Fruit fly (Drosophila melanogaster) whole organism, prepupa: ENCODE measurements around the gene CG31804.

Experiments used
- Blimp-1 ChIP-seq: fragments of 200-800 bp; sonication (Bioruptor generic); optimal IDR thresholded peaks from 3 replicates; lab custom pipeline; 2017; ENCODE audit warnings: missing biosample characterization, missing genetic modification characterization, mild to moderate bottlenecking, moderate library complexity, missing genetic modification reagents
- CG10631 ChIP-seq: fragments of 200-800 bp; sonication (Bioruptor generic); optimal IDR thresholded peaks from 2 replicates; lab custom pipeline; 2016; ENCODE audit warnings: missing biosample characterization, missing genetic modification characterization
- CG10669 ChIP-seq: fragments of 200-800 bp; sonication (Bioruptor generic); optimal IDR thresholded peaks from 3 replicates; lab custom pipeline; 2018; ENCODE audit warnings: missing biosample characterization, mild to moderate bottlenecking, missing genetic modification characterization, moderate library complexity
- CG11762 ChIP-seq: fragments of 200-800 bp; sonication (Bioruptor generic); optimal IDR thresholded peaks from 3 replicates; lab custom pipeline; 2016; ENCODE audit warnings: missing biosample characterization, missing genetic modification characterization; ENCODE audit not compliant: insufficient read depth
- CG11902 ChIP-seq: fragments of 200-800 bp; sonication (Bioruptor generic); optimal IDR thresholded peaks from 3 replicates; lab custom pipeline; 2016; ENCODE audit warnings: missing biosample characterization, missing genetic modification characterization
- CG15336 ChIP-seq: fragments of 200-800 bp; sonication (Bioruptor generic); IDR thresholded peaks from 2 replicates; pipeline ENCODE4 v1.3.6; 2022; ENCODE audit warnings: missing biosample characterization, missing genetic modification characterization
- CG1621 ChIP-seq: fragments of 200-800 bp; sonication (Bioruptor generic); optimal IDR thresholded peaks from 3 replicates; lab custom pipeline; 2018; ENCODE audit warnings: missing biosample characterization, mild to moderate bottlenecking, missing genetic modification characterization
- CG3032 ChIP-seq: fragments of 200-800 bp; optimal IDR thresholded peaks from 2 replicates; lab custom pipeline; 2019; ENCODE audit warnings: missing biosample characterization, mild to moderate bottlenecking, missing genetic modification characterization, moderate library complexity
- CG31627 ChIP-seq: fragments of 200-800 bp; sonication (Bioruptor generic); optimal IDR thresholded peaks from 3 replicates; lab custom pipeline; 2016; ENCODE audit warnings: missing biosample characterization, missing genetic modification characterization
- CG32006 ChIP-seq: fragments of 200-800 bp; sonication (Bioruptor generic); optimal IDR thresholded peaks from 3 replicates; lab custom pipeline; 2017; ENCODE audit warnings: missing biosample characterization, mild to moderate bottlenecking, missing genetic modification characterization
- CG34406 ChIP-seq: fragments of 200-800 bp; sonication (Bioruptor generic); optimal IDR thresholded peaks from 3 replicates; lab custom pipeline; 2016; ENCODE audit warnings: missing biosample characterization, missing genetic modification characterization
- CG3919 ChIP-seq: fragments of 200-800 bp; sonication (Bioruptor generic); optimal IDR thresholded peaks from 3 replicates; lab custom pipeline; 2016; ENCODE audit warnings: missing biosample characterization, missing genetic modification characterization
- CG4318 ChIP-seq: fragments of 200-800 bp; sonication (Bioruptor generic); optimal IDR thresholded peaks from 3 replicates; lab custom pipeline; 2017; ENCODE audit warnings: missing biosample characterization, mild to moderate bottlenecking, missing genetic modification characterization
- CG6163 ChIP-seq: fragments of 200-800 bp; sonication (Bioruptor generic); IDR thresholded peaks from 3 replicates; pipeline ENCODE4 v1.3.6; 2022; ENCODE audit warnings: missing biosample characterization, missing genetic modification characterization
- CG6276 ChIP-seq: fragments of 200-800 bp; sonication (Bioruptor generic); optimal IDR thresholded peaks from 2 replicates; lab custom pipeline; 2017; ENCODE audit warnings: missing biosample characterization, mild to moderate bottlenecking, missing genetic modification characterization
- CG6792 ChIP-seq: fragments of 200-800 bp; sonication (Bioruptor generic); optimal IDR thresholded peaks from 3 replicates; lab custom pipeline; 2016; ENCODE audit warnings: missing biosample characterization, missing genetic modification characterization
- CG6854 ChIP-seq: fragments of 200-800 bp; sonication (Bioruptor generic); optimal IDR thresholded peaks from 2 replicates; lab custom pipeline; 2017; ENCODE audit warnings: missing biosample characterization, mild to moderate bottlenecking, missing genetic modification characterization
- CG7368 ChIP-seq: fragments of 200-800 bp; sonication (Bioruptor generic); optimal IDR thresholded peaks from 3 replicates; lab custom pipeline; 2016; ENCODE audit warnings: missing biosample characterization, missing genetic modification characterization
- CG8119 ChIP-seq: fragments of 200-800 bp; sonication (Bioruptor generic); IDR thresholded peaks from 3 replicates; pipeline ENCODE4 v1.3.6; 2022; ENCODE audit warnings: missing biosample characterization, missing genetic modification characterization
- CG8319 ChIP-seq: fragments of 200-800 bp; sonication (Bioruptor generic); optimal IDR thresholded peaks from 3 replicates; lab custom pipeline; 2016; ENCODE audit warnings: missing biosample characterization, missing genetic modification characterization
- CG8632 ChIP-seq: fragments of 200-800 bp; sonication (Bioruptor generic); optimal IDR thresholded peaks from 3 replicates; lab custom pipeline; 2016; ENCODE audit warnings: missing biosample characterization, missing genetic modification characterization
- CG9139 ChIP-seq: fragments of 200-800 bp; sonication (Bioruptor generic); optimal IDR thresholded peaks from 3 replicates; lab custom pipeline; 2017; ENCODE audit warnings: missing biosample characterization, mild to moderate bottlenecking, missing genetic modification characterization
- Eip75B ChIP-seq: fragments of 200-800 bp; sonication (Bioruptor generic); optimal IDR thresholded peaks from 3 replicates; lab custom pipeline; 2016; ENCODE audit warnings: missing biosample characterization, missing genetic modification characterization
- Eip78C ChIP-seq: fragments of 200-800 bp; sonication (Bioruptor generic); peaks from one replicate; lab custom pipeline; 2016; ENCODE audit warnings: missing biosample characterization, missing genetic modification characterization
- Eip93F ChIP-seq: fragments of 200-800 bp; sonication (Bioruptor generic); optimal IDR thresholded peaks from 2 replicates; lab custom pipeline; 2016; ENCODE audit warnings: missing biosample characterization, mild to moderate bottlenecking, missing genetic modification characterization
- Ets21C ChIP-seq: fragments of 200-800 bp; sonication (Bioruptor generic); optimal IDR thresholded peaks from 3 replicates; lab custom pipeline; 2016; ENCODE audit warnings: missing biosample characterization, missing genetic modification characterization
- Ets96B ChIP-seq: fragments of 200-800 bp; optimal IDR thresholded peaks from 2 replicates; lab custom pipeline; 2019; ENCODE audit warnings: missing biosample characterization, mild to moderate bottlenecking, missing genetic modification characterization, moderate library complexity
- Gug ChIP-seq: fragments of 200-800 bp; sonication (Bioruptor generic); IDR thresholded peaks from 2 replicates; pipeline ENCODE4 v1.3.6; 2022; ENCODE audit warnings: missing biosample characterization, missing genetic modification characterization
- Hr38 ChIP-seq: sonication (Bioruptor generic); optimal IDR thresholded peaks from 2 replicates; lab custom pipeline; 2016; ENCODE audit warnings: missing biosample characterization, missing genetic modification characterization
- Hr39 ChIP-seq: fragments of 200-800 bp; sonication (Bioruptor generic); optimal IDR thresholded peaks from 2 replicates; lab custom pipeline; 2016; ENCODE audit warnings: missing biosample characterization, missing genetic modification characterization
- Hr4 ChIP-seq: fragments of 200-800 bp; sonication (Bioruptor generic); optimal IDR thresholded peaks from 3 replicates; lab custom pipeline; 2016; ENCODE audit warnings: missing biosample characterization, missing genetic modification characterization
- Lpt ChIP-seq: fragments of 200-800 bp; sonication (Bioruptor generic); optimal IDR thresholded peaks from 3 replicates; lab custom pipeline; 2016; ENCODE audit warnings: missing biosample characterization, missing genetic modification characterization
- Met ChIP-seq: fragments of 200-800 bp; sonication (Bioruptor generic); optimal IDR thresholded peaks from 3 replicates; lab custom pipeline; 2016; ENCODE audit warnings: missing biosample characterization, missing genetic modification characterization
- OdsH ChIP-seq: fragments of 200-800 bp; sonication (Bioruptor generic); optimal IDR thresholded peaks from 3 replicates; lab custom pipeline; 2016; ENCODE audit warnings: missing biosample characterization, missing genetic modification characterization
- Smox ChIP-seq: fragments of 200-800 bp; sonication (Bioruptor generic); optimal IDR thresholded peaks from 3 replicates; lab custom pipeline; 2016; ENCODE audit warnings: missing biosample characterization, missing genetic modification characterization
- Sox14 ChIP-seq: fragments of 200-800 bp; sonication (Bioruptor generic); optimal IDR thresholded peaks from 3 replicates; lab custom pipeline; 2016; ENCODE audit warnings: missing biosample characterization, missing genetic modification characterization
- Sox15 ChIP-seq: fragments of 200-800 bp; sonication (Bioruptor generic); optimal IDR thresholded peaks from 3 replicates; lab custom pipeline; 2016; ENCODE audit warnings: missing biosample characterization, missing genetic modification characterization
- achi ChIP-seq: fragments of 200-800 bp; sonication (Bioruptor generic); optimal IDR thresholded peaks from 3 replicates; lab custom pipeline; 2016; ENCODE audit warnings: missing biosample characterization, missing genetic modification characterization
- cyc ChIP-seq: fragments of 200-800 bp; sonication (Bioruptor generic); optimal IDR thresholded peaks from 3 replicates; lab custom pipeline; 2016; ENCODE audit warnings: missing biosample characterization, missing genetic modification characterization
- dac ChIP-seq: fragments of 200-800 bp; sonication (Bioruptor generic); optimal IDR thresholded peaks from 2 replicates; lab custom pipeline; 2017; ENCODE audit warnings: missing biosample characterization, mild to moderate bottlenecking, missing genetic modification characterization
- dsx ChIP-seq: fragments of 200-800 bp; optimal IDR thresholded peaks from 3 replicates; lab custom pipeline; 2019; ENCODE audit warnings: missing biosample characterization, mild to moderate bottlenecking, missing genetic modification characterization, moderate library complexity; ENCODE audit not compliant: poor library complexity, severe bottlenecking
- eg ChIP-seq: fragments of 200-800 bp; sonication (Bioruptor generic); IDR thresholded peaks from 3 replicates; pipeline ENCODE4 v1.3.6; 2022; ENCODE audit warnings: missing biosample characterization, missing genetic modification characterization
- esn ChIP-seq: fragments of 200-800 bp; sonication (Bioruptor generic); optimal IDR thresholded peaks from 2 replicates; lab custom pipeline; 2016; ENCODE audit warnings: missing biosample characterization, mild to moderate bottlenecking, missing genetic modification characterization, moderate library complexity
- fd59A ChIP-seq: fragments of 200-800 bp; sonication (Bioruptor generic); optimal IDR thresholded peaks from 2 replicates; lab custom pipeline; 2017; ENCODE audit warnings: missing biosample characterization, mild to moderate bottlenecking, missing genetic modification characterization, missing genetic modification reagents
- fd85E ChIP-seq: fragments of 200-800 bp; sonication (Bioruptor generic); optimal IDR thresholded peaks from 3 replicates; lab custom pipeline; 2016; ENCODE audit warnings: missing biosample characterization, missing genetic modification characterization
- fkh ChIP-seq: fragments of 200-800 bp; sonication (Bioruptor generic); optimal IDR thresholded peaks from 3 replicates; lab custom pipeline; 2017; ENCODE audit warnings: missing biosample characterization, mild to moderate bottlenecking, missing genetic modification characterization, moderate library complexity
- net ChIP-seq: fragments of 200-800 bp; sonication (Bioruptor generic); optimal IDR thresholded peaks from 3 replicates; lab custom pipeline; 2016; ENCODE audit warnings: missing biosample characterization, missing genetic modification characterization
- pdm3 ChIP-seq: fragments of 200-800 bp; sonication (Bioruptor generic); optimal IDR thresholded peaks from 3 replicates; lab custom pipeline; 2016; ENCODE audit warnings: missing biosample characterization, missing genetic modification characterization
- salr ChIP-seq, 2 experiments: fragments of 200-800 bp; sonication (Bioruptor generic); optimal IDR thresholded peaks; 3 replicates each; lab custom pipeline; 2016 to 2018; ENCODE audit warnings: missing biosample characterization in 2 of 2, missing genetic modification characterization in 2 of 2, mild to moderate bottlenecking in 1 of 2
- ss ChIP-seq, 2 experiments: fragments of 200-800 bp; sonication (Bioruptor generic); optimal IDR thresholded peaks; 2 replicates in 1 of 2; 3 replicates in 1 of 2; lab custom pipeline; 2017 to 2018; ENCODE audit warnings: mild to moderate bottlenecking in 2 of 2, missing biosample characterization in 2 of 2, missing genetic modification characterization in 2 of 2, moderate library complexity in 1 of 2
- svp ChIP-seq: fragments of 200-800 bp; sonication (Bioruptor generic); peaks from one replicate; lab custom pipeline; 2016; ENCODE audit warnings: missing biosample characterization, missing genetic modification characterization
- topi ChIP-seq: fragments of 200-800 bp; sonication (Bioruptor generic); optimal IDR thresholded peaks from 3 replicates; lab custom pipeline; 2016; ENCODE audit warnings: missing biosample characterization, missing genetic modification characterization
- vri ChIP-seq: fragments of 200-800 bp; sonication (Bioruptor generic); optimal IDR thresholded peaks from 3 replicates; lab custom pipeline; 2016; ENCODE audit warnings: missing biosample characterization, mild to moderate bottlenecking, missing genetic modification characterization

The CG31804 gene

dm6 chr2L:17385221-17385529, 21.9 kb downstream of the CG31804 start:
- peak; percentile 92 for TF ChIP-seq CG6276 (GFP tag; lab: Kevin White, UChicago)
- TF ChIP-seq Sox15 (GFP tag; lab: Kevin White, UChicago), result no peak
- TF ChIP-seq CG1621 (tag; lab: Kevin White, UChicago), result peak; percentile 98
- peak; percentile 84 for TF ChIP-seq CG3919 (GFP tag; lab: Kevin White, UChicago)
- TF ChIP-seq CG8119 (GFP tag; lab: Robert Waterston, UW), result peak; percentile 89
- TF ChIP-seq CG8319, result peak; percentile 72
- TF ChIP-seq topi, result peak; percentile 71
- TF ChIP-seq svp, result peak; percentile 81
- peak; percentile 73 for TF ChIP-seq CG6792 (GFP tag; lab: Kevin White, UChicago)
- peak; percentile 85 for TF ChIP-seq CG11762 (GFP tag; lab: Kevin White, UChicago)
- TF ChIP-seq Ets21C (GFP tag; lab: Kevin White, UChicago), result peak; percentile 13
- TF ChIP-seq Hr38, result no peak
- TF ChIP-seq fd85E (GFP tag; lab: Kevin White, UChicago), result peak; percentile 36
- TF ChIP-seq Gug (GFP tag; lab: Robert Waterston, UW), result peak; percentile 75
- peak; percentile 81 for TF ChIP-seq fkh
- peak; percentile 99 for TF ChIP-seq ss (GFP tag; optimal IDR thresholded peaks at IDR 0.05; lab: Kevin White, UChicago)
- peak; percentile 85 for TF ChIP-seq dac (GFP tag; lab: Kevin White, UChicago)
- peak; percentile 90 for TF ChIP-seq CG34406 (GFP tag; lab: Kevin White, UChicago)
- no peak for TF ChIP-seq CG11902 (GFP tag; lab: Kevin White, UChicago)
- TF ChIP-seq Met, result peak; percentile 62
- TF ChIP-seq Lpt, result peak; percentile 87
- peak; percentile 76 for TF ChIP-seq Eip93F
- peak; percentile 98 for TF ChIP-seq Ets96B (tag; lab: Kevin White, UChicago)
- TF ChIP-seq achi (GFP tag; lab: Kevin White, UChicago), result peak; percentile 87
- peak; percentile 83 for TF ChIP-seq CG7368
- TF ChIP-seq Eip75B (GFP tag; lab: Kevin White, UChicago), result peak; percentile 85
- peak; percentile 82 for TF ChIP-seq OdsH (GFP tag; lab: Kevin White, UChicago)
- peak; percentile 98 for TF ChIP-seq CG9139 (GFP tag; lab: Kevin White, UChicago)
- TF ChIP-seq Smox (GFP tag; lab: Kevin White, UChicago), result peak; percentile 66
- peak; percentile 42 for TF ChIP-seq Hr39 (GFP tag; lab: Kevin White, UChicago)
- TF ChIP-seq eg, result peak; percentile 94
- peak; percentile 56 for TF ChIP-seq Hr4 (GFP tag; lab: Kevin White, UChicago)
- peak; percentile 87 for TF ChIP-seq pdm3 (GFP tag; lab: Kevin White, UChicago)
- TF ChIP-seq CG4318 (GFP tag; lab: Kevin White, UChicago), result peak; percentile 45
- TF ChIP-seq Blimp-1 (GFP tag; lab: Kevin White, UChicago), result peak; percentile 74
- peak; percentile 97 for TF ChIP-seq dsx (GFP tag; lab: Kevin White, UChicago)
- peak; percentile 93 for TF ChIP-seq Eip78C (GFP tag; lab: Kevin White, UChicago)
- TF ChIP-seq fd59A (GFP tag; lab: Kevin White, UChicago), result peak; percentile 91
- peak; percentile 88 for TF ChIP-seq CG8632 (GFP tag; lab: Kevin White, UChicago)
- peak; percentile 90 for TF ChIP-seq CG15336
- TF ChIP-seq CG6163, result peak; percentile 98
- peak; percentile 96 for TF ChIP-seq CG6854
- TF ChIP-seq net (GFP tag; lab: Kevin White, UChicago), result peak; percentile 96
- peak; percentile 81 for TF ChIP-seq Sox14
- TF ChIP-seq esn (GFP tag; lab: Kevin White, UChicago), result peak; percentile 74
- peak; percentile 98 for TF ChIP-seq CG10669 (GFP tag; lab: Kevin White, UChicago)
- peak; percentile 76 for TF ChIP-seq CG10631
- peak; percentile 96 for TF ChIP-seq CG3032 (tag; lab: Kevin White, UChicago)
- peak; percentile 90 to 97 for TF ChIP-seq salr (GFP tag; optimal IDR thresholded peaks at IDR 0.05; lab: Kevin White, UChicago)
- peak; percentile 17 for TF ChIP-seq cyc (GFP tag; lab: Kevin White, UChicago)
- peak; percentile 82 for TF ChIP-seq CG32006 (GFP tag; lab: Kevin White, UChicago)
- peak; percentile 75 for TF ChIP-seq vri
- TF ChIP-seq CG31627 (GFP tag; lab: Kevin White, UChicago), result peak; percentile 31
